Worm (Caenorhabditis elegans): ENCODE results near the gene H03A11.2.

- TF ChIP-seq sem-2 (GFP tag; optimal IDR thresholded peaks at IDR 0.05) (no peak), unc-120 (tag; optimal IDR thresholded peaks at IDR 0.05; ENCODE audit: poor library complexity, severe bottlenecking) (no peak), tbx-8 (GFP tag; optimal IDR thresholded peaks at IDR 0.05) (no peak), unc-62 (GFP tag; optimal IDR thresholded peaks at IDR 0.05) (no peak), blmp-1 (tag; optimal IDR thresholded peaks at IDR 0.05) (peak; percentile 44), ztf-11 (tag; optimal IDR thresholded peaks at IDR 0.05) (no peak), cnd-1 (tag; optimal IDR thresholded peaks at IDR 0.05) (peak; percentile 10), snpc-4 (tag; optimal IDR thresholded peaks at IDR 0.05) (no peak), nhr-237 (tag; optimal IDR thresholded peaks at IDR 0.05) (peak; percentile 0), nhr-28 (tag; optimal IDR thresholded peaks at IDR 0.05) (no peak), elt-1 (tag; optimal IDR thresholded peaks at IDR 0.05; ENCODE audit: borderline replicate concordance, insufficient read depth) (no peak)
Measured at ce11 chrX:15277714-15278187, 47.3 kb upstream of the H03A11.2 start, which contains the start of gene kin-20.
